Worm (Caenorhabditis elegans) whole organism, L2 larva: ENCODE measurements around the gene F36H1.3.

Experiments
- lin-39 ChIP-seq: fragments of 150-350 bp; optimal IDR thresholded peaks from 2 replicates; lab custom pipeline; 2014; ENCODE audit warnings: missing biosample characterization, missing genetic modification reagents, missing genetic modification characterization
- nhr-25 ChIP-seq: fragments of 150-350 bp; sonication (generic microtip); optimal IDR thresholded peaks from 3 replicates; lab custom pipeline; 2014; ENCODE audit warnings: missing biosample characterization, missing genetic modification characterization

DNA sequence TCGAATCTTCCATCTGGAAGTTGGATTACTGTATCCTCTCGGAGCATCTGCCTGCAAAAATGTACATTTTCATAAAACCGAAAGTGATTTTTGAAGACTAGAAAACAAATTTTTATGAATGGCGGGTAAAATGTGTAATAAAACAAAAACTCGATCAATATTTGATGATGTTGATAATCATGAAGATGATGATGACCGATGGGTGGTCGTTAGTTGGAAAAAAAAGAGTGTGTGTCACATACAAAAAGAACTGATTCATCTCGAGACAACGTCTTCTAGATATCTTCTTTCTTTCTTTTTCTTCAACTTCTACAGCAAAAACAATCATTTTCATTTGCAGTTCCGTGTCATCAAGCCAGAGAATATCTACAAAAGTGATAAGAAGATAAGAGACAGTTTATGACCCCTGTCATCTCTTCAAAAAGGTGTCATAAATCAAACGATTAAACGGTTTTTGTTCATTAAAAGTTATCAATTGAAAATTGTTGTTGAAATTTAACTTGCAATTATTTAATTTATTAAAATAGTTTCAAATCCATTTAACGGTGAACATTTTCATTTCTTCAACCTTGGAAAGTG, 42.7 kb downstream of the F36H1.3 start, which contains the start of gene bcc-1:
- peak; percentile 57 for TF ChIP-seq nhr-25 (tag; lab: Kevin White, UChicago)
- no peak for TF ChIP-seq lin-39
